Worm (Caenorhabditis elegans): Measurements from ENCODE around the gene Y66D12A.8.

The Y66D12A.8 gene

ce11 chrIII:11616446-11616845 is 42.4 kb downstream of the Y66D12A.8 start, which contains the start of gene ceh-91:
Gene ceh-91 (plus strand): TSS chrIII:11616746.
- TF ChIP-seq ztf-23 (GFP tag; IDR thresholded peaks at IDR 0.05), result no peak
- no peak for TF ChIP-seq flt-1 (GFP tag; IDR thresholded peaks at IDR 0.05)
- no peak for TF ChIP-seq tab-1 (GFP tag; IDR thresholded peaks at IDR 0.05)
- no peak for TF ChIP-seq ztf-29 (GFP tag; IDR thresholded peaks at IDR 0.05)

DNA sequence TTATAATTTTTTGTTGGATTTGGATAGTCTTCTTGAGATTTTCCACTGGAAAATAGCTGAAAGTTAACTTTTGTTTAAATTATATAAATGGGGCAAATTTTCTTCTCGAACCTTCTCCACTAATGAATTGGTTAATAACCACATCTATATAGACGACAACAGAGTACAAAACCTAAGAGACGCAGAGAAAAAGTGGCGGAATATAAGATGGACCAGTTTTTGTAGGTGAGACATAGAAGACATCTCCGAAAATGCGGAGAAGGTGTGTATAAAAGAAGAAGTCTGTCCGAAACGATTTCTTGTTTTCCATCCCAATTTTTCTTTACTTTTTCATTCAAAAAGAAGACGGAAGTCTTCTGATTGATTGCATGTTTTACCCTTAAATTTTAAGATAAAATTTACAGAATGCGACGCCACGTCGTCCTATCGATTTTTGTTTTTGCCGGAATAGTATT is 50.8 kb downstream of the Y66D12A.8 start, which contains the start of gene gly-8:
gly-8 (plus strand) TSS at position 405 of the 455 bp plus-strand sequence.
- TF ChIP-seq flt-1 (GFP tag; IDR thresholded peaks at IDR 0.05) (no peak), klf-2 (GFP tag; conservative IDR thresholded peaks at IDR 0.05) (no peak), ztf-23 (GFP tag; IDR thresholded peaks at IDR 0.05) (no peak), T22C8.4 (GFP tag; IDR thresholded peaks at IDR 0.05) (no peak), tab-1 (GFP tag; IDR thresholded peaks at IDR 0.05) (no peak), med-1 (GFP tag; optimal IDR thresholded peaks at IDR 0.05; ENCODE audit: insufficient read depth) (no peak), cog-1 (tag; optimal IDR thresholded peaks at IDR 0.05) (no peak), ref-1 (GFP tag; conservative IDR thresholded peaks at IDR 0.05) (no peak), ztf-29 (GFP tag; IDR thresholded peaks at IDR 0.05) (no peak)

- TF ChIP-seq flt-1 (GFP tag; IDR thresholded peaks at IDR 0.05) (no peak), ztf-29 (GFP tag; IDR thresholded peaks at IDR 0.05) (no peak), ztf-23 (GFP tag; IDR thresholded peaks at IDR 0.05) (no peak), tab-1 (GFP tag; IDR thresholded peaks at IDR 0.05) (no peak), T22C8.4 (GFP tag; IDR thresholded peaks at IDR 0.05) (no peak), med-1 (GFP tag; optimal IDR thresholded peaks at IDR 0.05; ENCODE audit: insufficient read depth) (no peak), ref-1 (GFP tag; conservative IDR thresholded peaks at IDR 0.05) (no peak)
Observed at ce11 chrIII:11627631-11628030, 53.6 kb downstream of the Y66D12A.8 start.

Data from whole organism, midembryonic.